Fruit fly (Drosophila melanogaster) whole organism, pupa: ENCODE data around the gene VhaAC39-2.
A peak's percentile ranks its signal among the peaks of the same experiment; 100 is the strongest.

Experiments
- CG10348 ChIP-seq: fragments of 200-800 bp; sonication (Bioruptor generic); IDR thresholded peaks from 2 replicates; pipeline ENCODE4 v1.3.6; 2022; ENCODE audit warnings: missing biosample characterization, missing genetic modification characterization
- CG12605 ChIP-seq: fragments of 200-800 bp; sonication (Bioruptor generic); IDR thresholded peaks from 2 replicates; pipeline ENCODE4 v1.3.6; 2022; ENCODE audit warnings: missing biosample characterization, missing genetic modification characterization
- CG13204 ChIP-seq: fragments of 200-800 bp; sonication (Bioruptor generic); optimal IDR thresholded peaks from 2 replicates; lab custom pipeline; 2018; ENCODE audit warnings: missing biosample characterization, mild to moderate bottlenecking, missing genetic modification characterization, moderate library complexity
- CG14655 ChIP-seq: fragments of 200-800 bp; sonication (Bioruptor generic); optimal IDR thresholded peaks from 3 replicates; lab custom pipeline; 2017; ENCODE audit warnings: mild to moderate bottlenecking, missing biosample characterization, missing genetic modification reagents, missing genetic modification characterization
- CG15710 ChIP-seq: fragments of 200-800 bp; sonication (Bioruptor generic); optimal IDR thresholded peaks from 2 replicates; lab custom pipeline; 2018; ENCODE audit warnings: missing biosample characterization, mild to moderate bottlenecking, missing genetic modification characterization, moderate library complexity
- CG17806 ChIP-seq: fragments of 200-800 bp; sonication (Bioruptor generic); optimal IDR thresholded peaks from 2 replicates; lab custom pipeline; 2018; ENCODE audit warnings: missing biosample characterization, mild to moderate bottlenecking, missing genetic modification characterization, moderate library complexity
- CG32121 ChIP-seq: fragments of 200-800 bp; sonication (Bioruptor generic); IDR thresholded peaks from 2 replicates; pipeline ENCODE4 v1.3.6; 2022; ENCODE audit warnings: missing biosample characterization, missing genetic modification characterization
- CG34367 ChIP-seq: fragments of 200-800 bp; sonication (Bioruptor generic); optimal IDR thresholded peaks from 2 replicates; lab custom pipeline; 2018; ENCODE audit warnings: missing biosample characterization, mild to moderate bottlenecking, missing genetic modification characterization
- CG4496 ChIP-seq: fragments of 200-800 bp; sonication (Bioruptor generic); IDR thresholded peaks from 3 replicates; pipeline ENCODE4 v1.3.6; 2022; ENCODE audit warnings: missing biosample characterization, missing genetic modification characterization
- CG8159 ChIP-seq: fragments of 200-800 bp; sonication (Bioruptor generic); optimal IDR thresholded peaks from 3 replicates; lab custom pipeline; 2018; ENCODE audit warnings: missing biosample characterization, mild to moderate bottlenecking, missing genetic modification characterization, moderate library complexity
- CG8301 ChIP-seq: fragments of 200-800 bp; sonication (Bioruptor generic); optimal IDR thresholded peaks from 2 replicates; lab custom pipeline; 2018; ENCODE audit warnings: missing biosample characterization, mild to moderate bottlenecking, missing genetic modification characterization
- CG9948 ChIP-seq: fragments of 200-800 bp; sonication (Bioruptor generic); optimal IDR thresholded peaks from 2 replicates; lab custom pipeline; 2018; ENCODE audit warnings: missing biosample characterization, mild to moderate bottlenecking, missing genetic modification characterization, moderate library complexity
- D1 ChIP-seq: fragments of 200-800 bp; sonication (Bioruptor generic); optimal IDR thresholded peaks from 2 replicates; lab custom pipeline; 2018; ENCODE audit warnings: missing biosample characterization, mild to moderate bottlenecking, missing genetic modification characterization, moderate library complexity
- EcR ChIP-seq: fragments of 200-800 bp; sonication (Bioruptor generic); optimal IDR thresholded peaks from 3 replicates; lab custom pipeline; 2019; ENCODE audit warnings: missing biosample characterization, missing genetic modification characterization, mild to moderate bottlenecking, moderate library complexity, missing genetic modification reagents
- Ets98B ChIP-seq: fragments of 200-800 bp; sonication (Bioruptor generic); IDR thresholded peaks from 2 replicates; pipeline ENCODE4 v1.3.6; 2022; ENCODE audit warnings: missing biosample characterization, missing genetic modification characterization
- Pif1A ChIP-seq: fragments of 200-800 bp; sonication (Bioruptor generic); optimal IDR thresholded peaks from 3 replicates; lab custom pipeline; 2016; ENCODE audit warnings: missing biosample characterization, missing genetic modification characterization
- Pif1B ChIP-seq: fragments of 200-800 bp; sonication (Bioruptor generic); optimal IDR thresholded peaks from 3 replicates; lab custom pipeline; 2016; ENCODE audit warnings: missing biosample characterization, missing genetic modification characterization
- Snoo ChIP-seq: fragments of 200-800 bp; sonication (Bioruptor generic); optimal IDR thresholded peaks from 3 replicates; lab custom pipeline; 2017; ENCODE audit warnings: missing biosample characterization, mild to moderate bottlenecking, missing genetic modification characterization, inconsistent platforms
- fd96Ca ChIP-seq: fragments of 200-800 bp; sonication (Bioruptor generic); IDR thresholded peaks from 3 replicates; pipeline ENCODE4 v1.3.6; 2022; ENCODE audit warnings: missing biosample characterization, missing genetic modification characterization
- gl ChIP-seq: fragments of 200-800 bp; sonication (Bioruptor generic); optimal IDR thresholded peaks from 2 replicates; lab custom pipeline; 2018; ENCODE audit warnings: missing biosample characterization, mild to moderate bottlenecking, missing genetic modification characterization
- rn ChIP-seq: fragments of 200-800 bp; sonication (Bioruptor generic); IDR thresholded peaks from 2 replicates; pipeline ENCODE4 v1.3.6; 2022; ENCODE audit warnings: missing biosample characterization, missing genetic modification characterization

The VhaAC39-2 gene

DNA sequence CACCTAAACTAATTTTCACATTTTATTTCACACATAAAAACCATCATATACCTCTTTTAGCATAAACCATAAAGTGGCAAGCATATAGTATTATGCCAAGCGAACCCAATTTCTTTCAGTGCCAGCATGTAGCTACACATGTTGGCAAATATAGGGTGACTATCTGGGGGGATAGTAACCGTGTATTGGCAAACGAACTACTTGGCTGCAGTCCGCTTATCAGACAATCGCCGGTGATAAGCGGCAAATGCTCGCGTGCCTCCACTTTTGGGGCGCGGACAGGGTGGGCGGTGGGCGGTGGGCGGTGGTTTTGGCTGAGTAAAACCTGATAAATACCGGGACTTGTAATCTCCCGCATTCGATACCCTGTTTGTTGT, 19.5 kb downstream of the VhaAC39-2 start:
- TF ChIP-seq CG8301 (tag; lab: Kevin White, UChicago): no peak
- TF ChIP-seq CG4496 (GFP tag; lab: Robert Waterston, UW): peak; percentile 27; the same call in 1 of the 3 replicates

DNA sequence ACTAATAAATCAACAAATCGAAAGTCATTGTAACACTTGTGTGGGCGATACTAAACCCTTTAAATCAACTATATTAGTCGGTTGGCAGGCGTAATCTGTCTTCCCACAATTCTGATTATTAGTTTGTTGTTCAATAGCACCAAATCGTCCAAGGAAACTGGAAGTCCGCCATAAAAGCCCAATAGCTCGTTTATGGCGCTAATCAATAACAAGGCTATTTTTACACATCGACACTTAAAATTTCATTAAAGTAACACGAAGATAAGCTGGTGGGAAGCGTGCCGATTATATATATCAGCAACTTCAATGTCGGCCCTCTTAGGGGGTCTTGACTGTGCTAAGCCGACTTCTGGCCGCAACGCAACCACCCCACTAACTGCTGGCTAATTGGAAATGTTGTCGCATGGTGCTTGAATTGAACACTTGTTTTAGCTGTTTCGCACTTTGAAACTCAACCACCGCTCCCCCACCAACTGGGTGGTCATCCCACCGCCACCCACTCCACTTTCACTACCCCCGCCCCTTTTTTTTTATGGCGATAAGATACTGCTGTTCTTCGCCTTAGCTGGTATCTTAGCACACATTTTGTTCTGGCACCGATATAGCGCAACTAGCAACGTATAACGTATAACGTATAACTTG, 20.0 kb downstream of the VhaAC39-2 start:
- TF ChIP-seq EcR (GFP tag; lab: Kevin White, UChicago): no peak
- no peak for TF ChIP-seq CG34367 (tag; lab: Kevin White, UChicago)
- TF ChIP-seq CG8159 (tag; lab: Kevin White, UChicago): no peak

DNA sequence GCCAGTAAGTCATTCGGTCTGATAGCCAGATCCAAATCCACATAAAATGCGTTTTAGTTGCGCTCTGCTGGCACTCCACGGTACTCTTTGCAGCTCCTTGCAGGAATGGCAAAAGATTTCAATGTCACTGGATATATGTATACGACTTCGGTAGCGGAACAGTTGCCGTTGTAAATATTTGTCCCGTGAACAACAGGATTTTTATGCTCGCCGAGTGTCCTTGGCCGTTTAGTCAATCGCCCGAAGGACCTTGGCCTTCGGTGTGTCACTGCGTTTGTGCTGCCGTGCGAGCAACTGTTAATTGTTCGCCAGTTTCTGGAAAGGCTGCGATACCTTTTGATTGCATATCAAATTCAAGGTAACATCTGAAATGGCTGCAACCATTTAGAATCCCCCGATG, 20.7 kb downstream of the VhaAC39-2 start:
- TF ChIP-seq CG8301 (tag; lab: Kevin White, UChicago) (no peak), Pif1B (GFP tag; lab: Kevin White, UChicago) (no peak), CG34367 (tag; lab: Kevin White, UChicago) (no peak), CG13204 (GFP tag; lab: Kevin White, UChicago) (no peak), CG12605 (GFP tag; lab: Robert Waterston, UW) (no peak), rn (GFP tag; lab: Robert Waterston, UW) (no peak), Snoo (tag; lab: Kevin White, UChicago) (no peak), CG8159 (tag; lab: Kevin White, UChicago) (no peak), CG10348 (GFP tag; lab: Robert Waterston, UW) (no peak), EcR (GFP tag; lab: Kevin White, UChicago) (no peak), D1 (no peak), CG9948 (tag; lab: Kevin White, UChicago) (no peak), CG32121 (GFP tag; lab: Robert Waterston, UW) (no peak), CG14655 (GFP tag; lab: Kevin White, UChicago) (no peak), CG17806 (no peak), Pif1A (GFP tag; lab: Kevin White, UChicago) (no peak), Ets98B (GFP tag; lab: Robert Waterston, UW) (no peak), CG4496 (GFP tag; lab: Robert Waterston, UW) (no peak), fd96Ca (GFP tag; lab: Robert Waterston, UW) (no peak)

DNA sequence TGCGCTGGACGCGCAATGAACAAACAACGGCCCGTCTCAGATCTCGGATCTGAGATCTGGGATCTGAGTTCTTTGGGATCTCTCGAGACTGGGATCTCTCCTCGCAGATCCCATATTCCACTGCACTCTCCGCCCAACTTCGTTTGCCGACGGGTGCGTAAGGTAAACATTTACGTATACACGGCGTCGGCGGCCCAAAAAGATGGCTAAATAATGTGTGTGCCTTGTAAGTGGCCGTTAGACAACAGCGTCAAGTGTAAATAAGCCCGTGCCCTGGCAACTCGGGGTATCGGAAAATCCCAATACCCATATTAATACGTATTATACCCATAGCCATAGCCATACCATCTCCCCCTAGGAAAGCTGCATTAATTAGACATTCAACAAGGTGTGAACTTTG, 24.4 kb downstream of the VhaAC39-2 start:
- TF ChIP-seq EcR (GFP tag; lab: Kevin White, UChicago) (no peak), CG14655 (GFP tag; lab: Kevin White, UChicago) (no peak), D1 (no peak), CG4496 (GFP tag; lab: Robert Waterston, UW) (no peak)

DNA sequence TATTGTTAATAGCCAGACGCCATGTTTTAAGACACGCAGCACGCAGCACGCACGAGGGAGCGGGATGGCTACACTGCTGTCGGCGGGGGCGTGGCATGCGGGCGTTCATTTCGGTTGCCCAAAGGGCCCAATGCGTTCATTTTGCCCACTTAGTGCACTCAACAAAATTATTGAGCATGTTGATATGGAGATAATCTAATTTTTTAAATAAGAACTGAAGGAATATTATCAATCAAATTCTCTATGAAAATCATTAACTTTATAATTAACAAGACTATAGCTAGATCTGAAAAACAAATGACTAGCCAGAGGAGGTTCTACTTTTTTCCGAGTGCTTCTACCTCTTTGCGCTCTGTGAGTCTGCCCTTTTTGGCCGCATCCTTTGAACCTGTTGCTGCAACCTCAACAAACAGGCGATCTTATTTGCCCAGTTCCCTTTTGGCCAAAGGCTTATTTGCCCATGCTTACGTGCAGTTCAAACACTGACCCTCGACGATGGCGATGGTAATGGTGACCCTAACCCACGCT, 25.8 kb downstream of the VhaAC39-2 start:
- TF ChIP-seq Snoo (tag; lab: Kevin White, UChicago): peak; percentile 2
- TF ChIP-seq Pif1A (GFP tag; lab: Kevin White, UChicago): no peak

DNA sequence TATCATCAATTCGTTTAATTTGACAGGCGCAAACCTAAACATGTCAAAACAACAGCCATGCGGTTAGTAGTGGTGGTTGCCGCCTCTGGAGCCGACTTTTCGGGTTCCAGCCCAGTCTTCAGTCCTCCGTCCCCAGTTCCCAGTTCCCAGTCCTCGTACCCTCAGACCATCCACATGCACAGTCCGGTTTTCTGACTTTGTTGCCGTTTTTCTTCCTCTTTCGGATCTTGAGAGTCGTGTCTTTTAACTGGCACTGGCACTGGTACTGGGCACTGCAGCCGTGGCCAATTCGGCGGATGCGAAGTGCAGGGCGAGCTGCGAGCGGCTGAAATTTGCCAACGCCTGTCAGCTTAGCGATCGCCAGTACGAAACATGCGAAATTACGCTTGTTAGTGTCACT, 26.8 kb downstream of the VhaAC39-2 start:
- TF ChIP-seq EcR (GFP tag; lab: Kevin White, UChicago) (no peak), CG34367 (tag; lab: Kevin White, UChicago) (no peak), CG8159 (tag; lab: Kevin White, UChicago) (no peak), Snoo (tag; lab: Kevin White, UChicago) (no peak), CG12605 (GFP tag; lab: Robert Waterston, UW) (no peak), Ets98B (GFP tag; lab: Robert Waterston, UW) (no peak), Pif1A (GFP tag; lab: Kevin White, UChicago) (no peak), CG17806 (no peak), CG14655 (GFP tag; lab: Kevin White, UChicago) (no peak), D1 (no peak), Pif1B (GFP tag; lab: Kevin White, UChicago) (no peak), CG15710 (tag; lab: Kevin White, UChicago) (no peak)

DNA sequence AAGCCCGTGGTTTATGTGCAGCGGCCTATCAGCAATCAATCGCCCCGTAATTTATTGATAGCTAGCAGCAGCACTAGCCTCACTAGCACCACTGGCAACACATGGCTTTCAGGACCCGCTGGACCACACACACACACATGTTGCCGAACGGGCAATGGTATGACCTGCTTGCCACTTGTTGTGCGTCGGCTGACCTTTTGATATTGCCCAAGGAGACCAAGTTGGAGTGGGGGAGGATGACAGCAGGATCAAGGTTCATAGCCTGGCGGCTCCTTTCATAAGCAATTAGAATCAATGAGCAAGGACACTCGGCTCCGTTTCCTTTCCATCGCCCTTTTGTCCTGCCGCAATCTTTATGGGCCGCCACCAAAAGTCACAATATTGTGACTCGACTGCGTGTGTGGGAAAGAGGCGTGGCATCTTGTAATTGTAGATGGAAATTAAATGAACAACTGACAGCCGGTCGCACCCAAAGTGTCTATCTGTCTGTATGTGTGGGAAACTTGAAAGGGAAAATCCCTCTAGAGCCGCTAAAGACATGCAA, 27.7 kb downstream of the VhaAC39-2 start:
- no peak for TF ChIP-seq CG17806

DNA sequence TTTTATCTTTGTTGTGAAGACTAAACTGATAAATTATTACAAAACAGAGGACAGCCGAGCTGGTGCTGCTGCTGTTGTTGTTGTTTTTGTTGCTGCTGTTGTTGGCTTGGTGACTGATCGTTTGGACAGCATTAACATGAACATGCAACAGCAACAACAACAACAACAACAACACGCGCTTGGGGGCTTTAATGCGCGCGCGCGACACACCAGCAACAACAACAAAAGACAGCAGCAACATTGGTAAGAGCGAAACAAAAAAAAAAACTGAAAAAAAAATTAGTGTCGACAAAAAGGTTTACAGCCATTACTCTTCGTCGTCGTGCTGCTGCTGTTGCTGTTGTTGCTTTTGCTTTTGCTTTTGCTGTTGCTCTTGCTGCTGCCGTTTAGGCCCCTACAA, 28.2 kb downstream of the VhaAC39-2 start:
- TF ChIP-seq gl: no peak
- no peak for TF ChIP-seq rn (GFP tag; lab: Robert Waterston, UW)
- 0 out of 3 replicates have a peak, but pooled peaks have one; percentile 8 for TF ChIP-seq fd96Ca (GFP tag; lab: Robert Waterston, UW)
